Worm (Caenorhabditis elegans): ENCODE measurements around the gene taf-11.1.

taf-11.1 gene

ce11 chrX:4222779-4223387 is 32.1 kb upstream of the taf-11.1 start:
- TF ChIP-seq ham-2 (GFP tag; optimal IDR thresholded peaks at IDR 0.05) (peak; percentile 100), unc-120 (tag; optimal IDR thresholded peaks at IDR 0.05; ENCODE audit: poor library complexity, severe bottlenecking) (peak; percentile 61), lin-13 (tag; optimal IDR thresholded peaks at IDR 0.05) (peak; percentile 54), elt-3 (tag; optimal IDR thresholded peaks at IDR 0.05) (no peak), unc-39 (tag; optimal IDR thresholded peaks at IDR 0.05) (no peak), ceh-39 (tag; optimal IDR thresholded peaks at IDR 0.05) (peak; percentile 12), unc-62 (GFP tag; optimal IDR thresholded peaks at IDR 0.05) (peak; percentile 32), sem-2 (GFP tag; optimal IDR thresholded peaks at IDR 0.05) (no peak), ces-1 (GFP tag; optimal IDR thresholded peaks at IDR 0.05) (peak; percentile 72), M03D4.4 (tag; optimal IDR thresholded peaks at IDR 0.05) (no peak), cnd-1 (tag; optimal IDR thresholded peaks at IDR 0.05) (peak; percentile 26), mls-2 (tag; optimal IDR thresholded peaks at IDR 0.05) (peak; percentile 32), pha-4 (tag; optimal IDR thresholded peaks at IDR 0.05) (peak; percentile 55), hlh-1 (tag; optimal IDR thresholded peaks at IDR 0.05) (peak; percentile 26), nhr-76 (tag; optimal IDR thresholded peaks at IDR 0.05) (no peak)

DNA sequence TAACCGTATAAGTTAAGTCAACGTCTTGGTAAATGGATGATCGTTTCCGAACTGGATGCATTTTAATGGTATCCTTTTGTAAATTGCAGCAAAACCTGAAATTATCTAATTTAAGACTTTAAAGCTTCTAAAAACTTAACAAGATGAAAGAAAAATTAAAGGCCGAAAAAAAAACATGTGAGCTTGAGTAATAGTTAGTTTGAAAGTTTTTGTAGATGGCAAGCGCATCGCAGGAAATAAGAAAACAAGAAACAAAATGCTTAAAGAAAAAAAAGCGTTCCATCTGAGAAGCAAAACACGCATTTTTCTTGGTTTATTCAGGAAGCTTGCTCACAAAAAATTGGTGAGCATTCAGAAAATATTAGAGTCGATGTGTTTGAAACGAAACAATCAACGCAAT is 19.2 kb upstream of the taf-11.1 start, which contains the start of gene rab-37:
Gene rab-37 (minus strand): TSS at position 101 of the 400 bp plus-strand sequence.
- no peak for TF ChIP-seq pha-4 (tag; optimal IDR thresholded peaks at IDR 0.05)

DNA sequence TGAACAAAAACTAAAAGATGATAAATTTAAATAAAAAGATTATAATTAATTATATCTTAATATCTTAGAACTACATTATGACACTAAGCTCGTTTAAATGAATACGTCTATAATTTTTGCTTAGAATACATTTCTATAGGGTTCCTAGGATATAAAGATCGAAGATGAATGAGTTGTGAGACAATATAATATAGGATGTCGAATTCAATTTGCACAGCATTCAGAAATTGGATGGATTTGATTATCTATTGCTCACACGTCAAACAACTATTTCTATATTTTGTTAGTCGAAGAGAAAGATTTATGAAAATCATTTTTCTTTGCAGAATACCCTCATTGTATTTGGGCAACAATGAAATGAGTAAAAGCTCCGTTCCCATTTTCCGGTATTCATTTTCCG is 16.0 kb upstream of the taf-11.1 start:
- TF ChIP-seq mls-2 (tag; optimal IDR thresholded peaks at IDR 0.05): no peak
- peak; percentile 80 for TF ChIP-seq ces-1 (GFP tag; optimal IDR thresholded peaks at IDR 0.05)
- no peak for TF ChIP-seq drap-1 (GFP tag; optimal IDR thresholded peaks at IDR 0.05)
- no peak for TF ChIP-seq bed-3 (GFP tag; optimal IDR thresholded peaks at IDR 0.05)

- TF ChIP-seq nhr-28 (tag; optimal IDR thresholded peaks at IDR 0.05): no peak
- no peak for TF ChIP-seq nhr-2 (tag; optimal IDR thresholded peaks at IDR 0.05)
- no peak for TF ChIP-seq unc-120 (tag; optimal IDR thresholded peaks at IDR 0.05; ENCODE audit: poor library complexity, severe bottlenecking)
- no peak for TF ChIP-seq lsy-2 (tag; optimal IDR thresholded peaks at IDR 0.05)
- no peak for TF ChIP-seq flh-1 (GFP tag; optimal IDR thresholded peaks at IDR 0.05)
- no peak for TF ChIP-seq mls-2 (tag; optimal IDR thresholded peaks at IDR 0.05)
- TF ChIP-seq ceh-39 (tag; optimal IDR thresholded peaks at IDR 0.05): no peak
- TF ChIP-seq tbx-8 (GFP tag; optimal IDR thresholded peaks at IDR 0.05): no peak
- no peak for TF ChIP-seq blmp-1 (tag; optimal IDR thresholded peaks at IDR 0.05)
- no peak for TF ChIP-seq nhr-76 (tag; optimal IDR thresholded peaks at IDR 0.05)
- TF ChIP-seq sem-2 (GFP tag; optimal IDR thresholded peaks at IDR 0.05): no peak
- TF ChIP-seq ceh-83 (GFP tag; optimal IDR thresholded peaks at IDR 0.05): no peak
- TF ChIP-seq snpc-4 (tag; optimal IDR thresholded peaks at IDR 0.05): no peak
- no peak for TF ChIP-seq ces-1 (GFP tag; optimal IDR thresholded peaks at IDR 0.05)
- no peak for TF ChIP-seq M03D4.4 (tag; optimal IDR thresholded peaks at IDR 0.05)
Measured at ce11 chrX:4244489-4245123, 10.4 kb upstream of the taf-11.1 start.

DNA sequence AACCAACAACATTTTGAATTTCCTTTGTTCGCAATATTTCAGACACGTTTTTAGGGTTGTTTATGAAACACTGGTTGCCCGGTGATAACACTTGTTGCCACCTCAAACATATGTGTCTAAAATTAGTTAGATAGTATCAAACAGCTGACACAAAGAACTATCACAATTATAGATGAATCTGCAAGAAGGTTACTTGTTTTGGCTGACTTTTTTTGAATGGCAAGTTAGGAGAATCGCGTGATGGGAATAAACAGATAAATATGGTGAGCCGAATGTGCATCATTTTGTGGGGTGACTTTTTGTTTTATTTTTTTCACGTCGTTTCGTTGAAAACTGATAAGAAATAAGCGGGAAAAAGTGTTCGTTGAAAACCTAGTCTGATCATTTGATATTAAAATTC is 9.8 kb upstream of the taf-11.1 start:
- TF ChIP-seq hlh-1 (tag; optimal IDR thresholded peaks at IDR 0.05) (no peak), mls-2 (tag; optimal IDR thresholded peaks at IDR 0.05) (no peak), pha-4 (tag; optimal IDR thresholded peaks at IDR 0.05) (no peak), flh-1 (GFP tag; optimal IDR thresholded peaks at IDR 0.05) (no peak), nhr-12 (tag; optimal IDR thresholded peaks at IDR 0.05) (no peak), sptf-1 (tag; optimal IDR thresholded peaks at IDR 0.05) (no peak), snpc-4 (tag; optimal IDR thresholded peaks at IDR 0.05) (no peak), elt-1 (tag; optimal IDR thresholded peaks at IDR 0.05; ENCODE audit: borderline replicate concordance, insufficient read depth) (no peak)

ce11 chrX:4246237-4246697 is 8.7 kb upstream of the taf-11.1 start:
- TF ChIP-seq unc-62 (GFP tag; optimal IDR thresholded peaks at IDR 0.05): peak; percentile 15
- TF ChIP-seq drap-1 (GFP tag; optimal IDR thresholded peaks at IDR 0.05): no peak
- no peak for TF ChIP-seq nhr-12 (tag; optimal IDR thresholded peaks at IDR 0.05)
- no peak for TF ChIP-seq nhr-28 (tag; optimal IDR thresholded peaks at IDR 0.05)
- TF ChIP-seq unc-120 (tag; optimal IDR thresholded peaks at IDR 0.05; ENCODE audit: poor library complexity, severe bottlenecking): peak; percentile 10
- no peak for TF ChIP-seq snpc-4 (tag; optimal IDR thresholded peaks at IDR 0.05)
- TF ChIP-seq ham-2 (GFP tag; optimal IDR thresholded peaks at IDR 0.05): no peak
- TF ChIP-seq ces-1 (GFP tag; optimal IDR thresholded peaks at IDR 0.05): no peak
- no peak for TF ChIP-seq mab-5 (tag; optimal IDR thresholded peaks at IDR 0.05)
- peak; percentile 29 for TF ChIP-seq hlh-1 (tag; optimal IDR thresholded peaks at IDR 0.05)
- TF ChIP-seq tbx-8 (GFP tag; optimal IDR thresholded peaks at IDR 0.05): no peak
